Worm (Caenorhabditis elegans) whole organism, L3 larva: ENCODE results near the gene dct-5.

Experiments
- fos-1 ChIP-seq: fragments of 150-350 bp; optimal IDR thresholded peaks from 2 replicates; lab custom pipeline; 2014; ENCODE audit warnings: missing biosample characterization, missing genetic modification characterization
- nfya-1 ChIP-seq: sonication (generic microtip); optimal IDR thresholded peaks from 2 replicates; lab custom pipeline; 2017; ENCODE audit warnings: missing genetic modification characterization, mild to moderate bottlenecking, missing compliant biosample characterization, antibody characterized with exemption, moderate library complexity; ENCODE audit not compliant: insufficient read depth
- nhr-237 ChIP-seq: fragments of 150-350 bp; optimal IDR thresholded peaks from 2 replicates; lab custom pipeline; 2014; ENCODE audit warnings: missing biosample characterization, missing genetic modification characterization
- nhr-76 ChIP-seq: fragments of 150-350 bp; sonication (generic microtip); optimal IDR thresholded peaks from 5 replicates; lab custom pipeline; 2014; ENCODE audit warnings: missing biosample characterization, missing genetic modification characterization
- pha-4 ChIP-seq: fragments of 150-350 bp; optimal IDR thresholded peaks from 2 replicates; lab custom pipeline; 2014; ENCODE audit warnings: missing biosample characterization, missing genetic modification reagents, missing genetic modification characterization
- pqm-1 ChIP-seq: fragments of 150-350 bp; optimal IDR thresholded peaks from 2 replicates; lab custom pipeline; 2017; ENCODE audit warnings: missing biosample characterization, missing genetic modification characterization, inconsistent platforms
- tbx-2 ChIP-seq: sonication (generic microtip); optimal IDR thresholded peaks from 2 replicates; lab custom pipeline; 2016; ENCODE audit warnings: mild to moderate bottlenecking, missing genetic modification characterization, missing compliant biosample characterization
- unc-62 ChIP-seq: fragments of 150-350 bp; sonication (generic microtip); optimal IDR thresholded peaks from 4 replicates; lab custom pipeline; 2014; ENCODE audit warnings: missing biosample characterization, missing genetic modification reagents, missing genetic modification characterization

- TF ChIP-seq tbx-2 (no peak), nfya-1 (tag; lab: Kevin White, UChicago) (no peak), pha-4 (no peak), unc-62 (GFP tag; lab: Kevin White, UChicago) (no peak), fos-1 (no peak), nhr-237 (tag; lab: Kevin White, UChicago) (no peak), nhr-76 (no peak), pqm-1 (no peak)
These were observed 12.9 kb upstream of the dct-5 start for ce11 chrII:5449620-5450019.
